Fruit fly (Drosophila melanogaster): ENCODE measurements around the gene CG34174.

DNA sequence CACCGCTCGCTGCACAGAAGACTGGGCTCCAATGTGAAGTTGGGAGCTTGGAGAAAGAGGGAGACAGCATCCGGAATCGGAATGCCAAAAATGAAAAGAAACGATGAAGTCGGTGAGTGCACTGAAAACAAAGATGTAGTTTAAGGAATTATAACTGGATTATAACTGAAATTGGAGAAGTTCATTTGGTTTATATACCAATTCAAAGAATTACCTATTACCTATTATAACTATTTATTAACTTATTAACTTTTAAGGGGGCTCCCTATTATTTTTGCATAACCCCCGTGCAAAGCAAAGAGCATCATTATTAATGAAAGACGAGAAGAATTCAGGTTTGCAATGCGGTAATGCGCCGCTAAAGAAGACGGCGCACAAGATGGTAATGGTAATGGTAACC lies 29.4 kb upstream of the CG34174 start:
- no peak for TF ChIP-seq insv (optimal IDR thresholded peaks at IDR 0.05)
- TF ChIP-seq psq (optimal IDR thresholded peaks at IDR 0.05) = no peak
- no peak for TF ChIP-seq ttk (optimal IDR thresholded peaks at IDR 0.05)
- no peak for TF ChIP-seq h (optimal IDR thresholded peaks at IDR 0.05)
- no peak for TF ChIP-seq Myc (optimal IDR thresholded peaks at IDR 0.05)
